Fruit fly (Drosophila melanogaster) whole organism, prepupa: Measurements from ENCODE around the gene vir-1.

Experiments
- Blimp-1 ChIP-seq: fragments of 200-800 bp; sonication (Bioruptor generic); optimal IDR thresholded peaks from 3 replicates; lab custom pipeline; 2017; ENCODE audit warnings: missing biosample characterization, missing genetic modification characterization, mild to moderate bottlenecking, moderate library complexity, missing genetic modification reagents
- CG10631 ChIP-seq: fragments of 200-800 bp; sonication (Bioruptor generic); optimal IDR thresholded peaks from 2 replicates; lab custom pipeline; 2016; ENCODE audit warnings: missing biosample characterization, missing genetic modification characterization
- CG1621 ChIP-seq: fragments of 200-800 bp; sonication (Bioruptor generic); optimal IDR thresholded peaks from 3 replicates; lab custom pipeline; 2018; ENCODE audit warnings: missing biosample characterization, mild to moderate bottlenecking, missing genetic modification characterization
- CG7368 ChIP-seq: fragments of 200-800 bp; sonication (Bioruptor generic); optimal IDR thresholded peaks from 3 replicates; lab custom pipeline; 2016; ENCODE audit warnings: missing biosample characterization, missing genetic modification characterization
- CG9139 ChIP-seq: fragments of 200-800 bp; sonication (Bioruptor generic); optimal IDR thresholded peaks from 3 replicates; lab custom pipeline; 2017; ENCODE audit warnings: missing biosample characterization, mild to moderate bottlenecking, missing genetic modification characterization
- Ets96B ChIP-seq: fragments of 200-800 bp; optimal IDR thresholded peaks from 2 replicates; lab custom pipeline; 2019; ENCODE audit warnings: missing biosample characterization, mild to moderate bottlenecking, missing genetic modification characterization, moderate library complexity
- Hr39 ChIP-seq: fragments of 200-800 bp; sonication (Bioruptor generic); optimal IDR thresholded peaks from 2 replicates; lab custom pipeline; 2016; ENCODE audit warnings: missing biosample characterization, missing genetic modification characterization
- Lpt ChIP-seq: fragments of 200-800 bp; sonication (Bioruptor generic); optimal IDR thresholded peaks from 3 replicates; lab custom pipeline; 2016; ENCODE audit warnings: missing biosample characterization, missing genetic modification characterization
- OdsH ChIP-seq: fragments of 200-800 bp; sonication (Bioruptor generic); optimal IDR thresholded peaks from 3 replicates; lab custom pipeline; 2016; ENCODE audit warnings: missing biosample characterization, missing genetic modification characterization
- Sox102F ChIP-seq: fragments of 200-800 bp; sonication (Bioruptor generic); optimal IDR thresholded peaks from 2 replicates; lab custom pipeline; 2016; ENCODE audit warnings: missing biosample characterization, mild to moderate bottlenecking, missing genetic modification characterization
- spab ChIP-seq: fragments of 200-800 bp; sonication (Bioruptor generic); optimal IDR thresholded peaks from 2 replicates; lab custom pipeline; 2017; ENCODE audit warnings: missing biosample characterization, mild to moderate bottlenecking, missing genetic modification characterization, missing genetic modification reagents
- svp ChIP-seq: fragments of 200-800 bp; sonication (Bioruptor generic); peaks from one replicate; lab custom pipeline; 2016; ENCODE audit warnings: missing biosample characterization, missing genetic modification characterization

DNA sequence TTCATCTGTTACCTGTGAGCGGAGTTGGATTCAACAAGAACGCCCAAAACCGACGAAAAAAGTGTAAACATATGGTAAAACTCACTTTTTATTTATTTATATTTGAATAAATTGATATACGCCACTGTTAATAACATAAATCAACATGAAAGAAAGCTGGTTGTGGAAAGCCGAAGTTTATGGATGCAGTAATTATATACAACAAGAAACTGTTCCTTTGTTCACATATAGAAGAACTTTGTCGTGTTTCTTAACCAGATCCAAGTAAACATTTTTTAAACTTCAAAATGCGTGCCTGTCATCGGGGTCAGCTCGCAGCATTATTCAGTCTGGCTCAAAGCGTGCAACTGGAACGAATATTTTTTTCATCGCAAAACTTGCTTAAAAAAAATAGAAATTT lies 25.3 kb downstream of the vir-1 start, which contains the start of gene Pkd2:
- TF ChIP-seq Blimp-1 (GFP tag; lab: Kevin White, UChicago) (no peak), CG7368 (GFP tag; lab: Kevin White, UChicago) (no peak), CG10631 (GFP tag; lab: Kevin White, UChicago) (no peak), svp (GFP tag; lab: Kevin White, UChicago) (no peak), OdsH (GFP tag; lab: Kevin White, UChicago) (no peak), Lpt (GFP tag; lab: Kevin White, UChicago) (no peak), Sox102F (GFP tag; lab: Kevin White, UChicago) (no peak), CG1621 (tag; lab: Kevin White, UChicago) (no peak), Hr39 (GFP tag; lab: Kevin White, UChicago) (no peak), spab (no peak), Ets96B (tag; lab: Kevin White, UChicago) (no peak), CG9139 (GFP tag; lab: Kevin White, UChicago) (no peak)
